Worm (Caenorhabditis elegans) whole organism, L2 larva: ENCODE measurements around the gene cyp-13A8.

Source experiments
- F13H6.1 ChIP-seq: sonication (generic microtip); optimal IDR thresholded peaks from 2 replicates; lab custom pipeline; 2016; ENCODE audit warnings: missing genetic modification characterization, missing compliant biosample characterization
- lin-13 ChIP-seq: fragments of 150-350 bp; optimal IDR thresholded peaks from 2 replicates; lab custom pipeline; 2014; ENCODE audit warnings: missing biosample characterization, missing genetic modification reagents, missing genetic modification characterization
- lsy-2 ChIP-seq, 2 experiments: fragments of 150-350 bp in 1 of 2; sonication (generic microtip) in 1 of 2; optimal IDR thresholded peaks; 2 replicates each; lab custom pipeline; 2014 to 2017; ENCODE audit warnings: missing biosample characterization in 2 of 2, missing genetic modification characterization in 2 of 2
- mbf-1 ChIP-seq: sonication (generic microtip); optimal IDR thresholded peaks from 2 replicates; lab custom pipeline; 2017; ENCODE audit warnings: missing biosample characterization, missing genetic modification characterization
- nhr-11 ChIP-seq: fragments of 150-350 bp; optimal IDR thresholded peaks from 2 replicates; lab custom pipeline; 2014; ENCODE audit warnings: missing biosample characterization, missing genetic modification characterization
- nhr-23 ChIP-seq: fragments of 150-350 bp; optimal IDR thresholded peaks from 2 replicates; lab custom pipeline; 2014; ENCODE audit warnings: missing biosample characterization, missing genetic modification reagents, missing genetic modification characterization
- nhr-25 ChIP-seq: fragments of 150-350 bp; sonication (generic microtip); optimal IDR thresholded peaks from 3 replicates; lab custom pipeline; 2014; ENCODE audit warnings: missing biosample characterization, missing genetic modification characterization
- sma-3 ChIP-seq: sonication (generic microtip); optimal IDR thresholded peaks from 2 replicates; lab custom pipeline; 2016; ENCODE audit warnings: missing genetic modification reagents, missing genetic modification characterization, missing compliant biosample characterization
- unc-62 ChIP-seq: fragments of 150-350 bp; optimal IDR thresholded peaks from 2 replicates; lab custom pipeline; 2014; ENCODE audit warnings: missing biosample characterization, missing genetic modification reagents, missing genetic modification characterization
- zag-1 ChIP-seq: fragments of 150-350 bp; optimal IDR thresholded peaks from 2 replicates; lab custom pipeline; 2014; ENCODE audit warnings: missing biosample characterization, missing genetic modification characterization
- ztf-11 ChIP-seq: sonication (generic microtip); optimal IDR thresholded peaks from 2 replicates; lab custom pipeline; 2017; ENCODE audit warnings: missing biosample characterization, missing genetic modification characterization
- ztf-4 ChIP-seq: fragments of 150-350 bp; optimal IDR thresholded peaks from 2 replicates; lab custom pipeline; 2014; ENCODE audit warnings: missing biosample characterization, missing genetic modification characterization

ce11 chrII:9834921-9835320, 27.6 kb upstream of the cyp-13A8 start, which contains the start of gene arrd-5:
- TF ChIP-seq nhr-23 = no peak
- TF ChIP-seq lin-13 (GFP tag; lab: Kevin White, UChicago) = no peak
- no peak for TF ChIP-seq unc-62 (GFP tag; lab: Kevin White, UChicago)
- no peak for TF ChIP-seq sma-3 (GFP tag; lab: Kevin White, UChicago)
- no peak for TF ChIP-seq zag-1 (tag; lab: Kevin White, UChicago)
- TF ChIP-seq F13H6.1 (tag; lab: Kevin White, UChicago) = no peak
- no peak for TF ChIP-seq lsy-2 (tag; optimal IDR thresholded peaks at IDR 0.05; lab: Kevin White, UChicago)
- no peak for TF ChIP-seq mbf-1 (tag; lab: Kevin White, UChicago)
- no peak for TF ChIP-seq nhr-11 (tag; lab: Kevin White, UChicago)
- TF ChIP-seq ztf-4 (tag; lab: Kevin White, UChicago) = no peak
- no peak for TF ChIP-seq ztf-11
- TF ChIP-seq nhr-25 (tag; lab: Kevin White, UChicago) = no peak
